Fruit fly (Drosophila melanogaster): Measurements from ENCODE around the gene PolZ2.

Gene PolZ2

DNA sequence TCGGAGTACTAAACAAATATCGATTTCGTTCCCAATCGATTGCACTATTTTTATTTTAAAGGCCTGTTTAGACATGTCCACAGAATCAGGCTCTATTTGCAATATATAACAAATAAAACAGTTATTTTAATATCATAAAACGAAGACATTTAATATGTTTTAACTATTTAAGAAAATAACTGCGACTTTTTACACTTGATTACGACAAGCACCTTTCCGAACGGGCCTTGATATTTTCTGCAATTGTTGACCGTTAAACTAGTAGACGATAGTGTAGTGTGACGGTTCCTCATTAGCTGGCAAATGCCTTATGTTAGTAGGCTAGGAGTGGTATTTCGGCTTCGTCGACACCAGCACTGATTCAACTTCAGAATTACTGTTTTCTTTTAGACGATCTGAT lies 20.1 kb upstream of the PolZ2 start, which contains the start of the genes CG2931 and Rheb:
CG2931 (minus strand) TSS at position 26 of the 400 bp plus-strand sequence.
Rheb (plus strand) TSS at position 332 of the 400 bp plus-strand sequence.
- TF ChIP-seq ato (GFP tag; IDR thresholded peaks at IDR 0.05; ENCODE audit: partially characterized antibody) (no peak), CG4617 (GFP tag; optimal IDR thresholded peaks at IDR 0.05; ENCODE audit: borderline replicate concordance) (peak; percentile 87), Atf-2 (GFP tag; optimal IDR thresholded peaks at IDR 0.05) (peak; percentile 37), CG11560 (tag; IDR thresholded peaks at IDR 0.05) (no peak), Bgb (GFP tag; IDR thresholded peaks at IDR 0.05; ENCODE audit: partially characterized antibody) (peak; percentile 74), cad (GFP tag; optimal IDR thresholded peaks at IDR 0.05) (no peak), CG14014 (GFP tag; IDR thresholded peaks at IDR 0.05) (peak; percentile 63), exex (tag; optimal IDR thresholded peaks at IDR 0.05) (peak; percentile 19), CG4282 (GFP tag; optimal IDR thresholded peaks at IDR 0.05) (no peak), amos (GFP tag; IDR thresholded peaks at IDR 0.05; ENCODE audit: partially characterized antibody) (peak; percentile 76), ara (GFP tag; IDR thresholded peaks at IDR 0.05) (peak; percentile 58), vvl (GFP tag; IDR thresholded peaks at IDR 0.05) (peak; percentile 74), CG13894 (tag; optimal IDR thresholded peaks at IDR 0.05) (peak; percentile 63), Nf-YC (tag; optimal IDR thresholded peaks at IDR 0.05) (peak; percentile 61), CG12744 (GFP tag; optimal IDR thresholded peaks at IDR 0.05) (peak; percentile 42), jigr1 (GFP tag; IDR thresholded peaks at IDR 0.05) (no peak), HmgZ (tag; optimal IDR thresholded peaks at IDR 0.05) (peak; percentile 72), bowl (GFP tag; IDR thresholded peaks at IDR 0.05) (no peak), CG7786 (GFP tag; optimal IDR thresholded peaks at IDR 0.05) (peak; percentile 19), NC2β (GFP tag; optimal IDR thresholded peaks at IDR 0.05) (peak; percentile 38), tgo (GFP tag; IDR thresholded peaks at IDR 0.05) (peak; percentile 67), CG32532 (GFP tag; IDR thresholded peaks at IDR 0.05) (peak; percentile 71), CG2120 (GFP tag; optimal IDR thresholded peaks at IDR 0.05) (peak; percentile 83), bsh (GFP tag; optimal IDR thresholded peaks at IDR 0.05) (peak in 1 of 2 experiments; percentile 70), prd (optimal IDR thresholded peaks at IDR 0.05) (no peak), prd (GFP tag; IDR thresholded peaks at IDR 0.05) (peak; percentile 82), odd (GFP tag; optimal IDR thresholded peaks at IDR 0.05) (no peak), gcm (GFP tag; optimal IDR thresholded peaks at IDR 0.05) (peak; percentile 46), CG2889 (GFP tag; IDR thresholded peaks at IDR 0.05) (no peak), usp (GFP tag; optimal IDR thresholded peaks at IDR 0.05) (no peak), CG31224 (GFP tag; IDR thresholded peaks at IDR 0.05) (no peak), stc (GFP tag; IDR thresholded peaks at IDR 0.05) (peak; percentile 39; the same call in 1 of the 2 replicates), ind (GFP tag; optimal IDR thresholded peaks at IDR 0.05) (peak; percentile 76), Hr51 (GFP tag; optimal IDR thresholded peaks at IDR 0.05) (peak; percentile 53 to 63), bigmax (GFP tag; optimal IDR thresholded peaks at IDR 0.05) (no peak), Fer2 (tag; optimal IDR thresholded peaks at IDR 0.05) (peak; percentile 34), CG12071 (GFP tag; optimal IDR thresholded peaks at IDR 0.05) (no peak), stwl (tag; optimal IDR thresholded peaks at IDR 0.05) (peak; percentile 87), wor (GFP tag; IDR thresholded peaks at IDR 0.05) (no peak), fd3F (GFP tag; optimal IDR thresholded peaks at IDR 0.05) (peak; percentile 55), ssp (GFP tag; IDR thresholded peaks at IDR 0.05) (peak; percentile 93), abd-A (tag; optimal IDR thresholded peaks at IDR 0.05) (no peak), dmrt11E (tag; optimal IDR thresholded peaks at IDR 0.05) (peak; percentile 64), CG3726 (GFP tag; IDR thresholded peaks at IDR 0.05) (no peak), klu (GFP tag; IDR thresholded peaks at IDR 0.05) (peak; percentile 25; the same call in 1 of the 2 replicates), gsb (GFP tag; IDR thresholded peaks at IDR 0.05) (no peak), CG9437 (GFP tag; optimal IDR thresholded peaks at IDR 0.05) (peak; percentile 5), MTF-1 (GFP tag; optimal IDR thresholded peaks at IDR 0.05; ENCODE audit: borderline replicate concordance) (no peak), CG17328 (GFP tag; IDR thresholded peaks at IDR 0.05) (peak; percentile 49), Nf-YB (GFP tag; optimal IDR thresholded peaks at IDR 0.05) (peak; percentile 43), schlank (tag; optimal IDR thresholded peaks at IDR 0.05) (no peak)

Measured in whole organism, embryonic.